Worm (Caenorhabditis elegans): ENCODE data around the gene C07E3.8.
A peak's percentile ranks its signal among the peaks of the same experiment; 100 is the strongest.

Gene C07E3.8

ce11 chrII:10388041-10388706 lies 36.1 kb downstream of the C07E3.8 start (continued):
- peak; percentile 45 for TF ChIP-seq ztf-18 (tag; optimal IDR thresholded peaks at IDR 0.05)
- TF ChIP-seq hlh-12 (tag; optimal IDR thresholded peaks at IDR 0.05) = no peak
- TF ChIP-seq mel-28 (tag; optimal IDR thresholded peaks at IDR 0.05; ENCODE audit: borderline replicate concordance) = no peak
- 0 out of 2 replicates have a peak, but pooled peaks have one; percentile 14 for TF ChIP-seq nfyb-1 (GFP tag; IDR thresholded peaks at IDR 0.05)
- TF ChIP-seq rpc-1 (optimal IDR thresholded peaks at IDR 0.05) = peak; percentile 33
- TF ChIP-seq rpc-1 (tag; optimal IDR thresholded peaks at IDR 0.05) = no peak
- peak; percentile 56 for TF ChIP-seq D2030.7 (GFP tag; IDR thresholded peaks at IDR 0.05)
- peak; percentile 54 for TF ChIP-seq pha-4 (tag; optimal IDR thresholded peaks at IDR 0.05)
- TF ChIP-seq dpff-1 (tag; optimal IDR thresholded peaks at IDR 0.05) = no peak
- no peak for TF ChIP-seq Y67H2A.10 (GFP tag; conservative IDR thresholded peaks at IDR 0.05)
- TF ChIP-seq madf-8 (GFP tag; conservative IDR thresholded peaks at IDR 0.05) = no peak
- TF ChIP-seq Y95B8A.8 (GFP tag; IDR thresholded peaks at IDR 0.05) = no peak
- TF ChIP-seq ekl-4 (GFP tag; IDR thresholded peaks at IDR 0.05) = peak; percentile 26; the same call in 1 of the 2 replicates
- TF ChIP-seq let-526 (GFP tag; IDR thresholded peaks at IDR 0.05) = 0 out of 2 replicates have a peak, but pooled peaks have one; percentile 26
- TF ChIP-seq F55B11.4 (tag; optimal IDR thresholded peaks at IDR 0.05; ENCODE audit: borderline replicate concordance, insufficient read depth) = no peak
- no peak for TF ChIP-seq nhr-120 (GFP tag; IDR thresholded peaks at IDR 0.05)
- TF ChIP-seq lir-1 (GFP tag; conservative IDR thresholded peaks at IDR 0.05) = no peak
- TF ChIP-seq lin-35 (GFP tag; optimal IDR thresholded peaks at IDR 0.05) = peak in 1 of 3 experiments; percentile 80
- no peak for TF ChIP-seq Y79H2A.3 (GFP tag; conservative IDR thresholded peaks at IDR 0.05)
- TF ChIP-seq egrh-3 (GFP tag; IDR thresholded peaks at IDR 0.05) = no peak
- peak; percentile 39; the same call in 1 of the 2 replicates for TF ChIP-seq B0336.3 (GFP tag; IDR thresholded peaks at IDR 0.05)
- TF ChIP-seq nhr-179 (tag; optimal IDR thresholded peaks at IDR 0.05) = no peak
- TF ChIP-seq lsl-1 (GFP tag; optimal IDR thresholded peaks at IDR 0.05) = peak; percentile 57
- no peak for TF ChIP-seq zim-3 (tag; optimal IDR thresholded peaks at IDR 0.05)
- TF ChIP-seq T26A5.8 (tag; optimal IDR thresholded peaks at IDR 0.05) = no peak
- TF ChIP-seq attf-6 (GFP tag; IDR thresholded peaks at IDR 0.05) = no peak
- TF ChIP-seq him-1 (tag; optimal IDR thresholded peaks at IDR 0.05) = no peak
- no peak for TF ChIP-seq ztf-6 (GFP tag; IDR thresholded peaks at IDR 0.05)
- peak; percentile 74 for TF ChIP-seq ceh-100 (GFP tag; IDR thresholded peaks at IDR 0.05)
- 0 out of 2 replicates have a peak, but pooled peaks have one; percentile 7 for TF ChIP-seq egl-44 (GFP tag; IDR thresholded peaks at IDR 0.05)
- TF ChIP-seq egl-18 (GFP tag; IDR thresholded peaks at IDR 0.05) = no peak
- no peak for TF ChIP-seq ceh-79 (tag; optimal IDR thresholded peaks at IDR 0.05)
- 0 out of 2 replicates have a peak, but pooled peaks have one; percentile 59 for TF ChIP-seq ztf-28 (GFP tag; IDR thresholded peaks at IDR 0.05)
- no peak for TF ChIP-seq Y56A3A.18 (GFP tag; IDR thresholded peaks at IDR 0.05)
- TF ChIP-seq B0261.1 (tag; optimal IDR thresholded peaks at IDR 0.05) = no peak
- peak; percentile 82 for TF ChIP-seq attf-5 (GFP tag; optimal IDR thresholded peaks at IDR 0.05)
- TF ChIP-seq C06A6.2 (GFP tag; conservative IDR thresholded peaks at IDR 0.05) = 0 out of 2 replicates have a peak, but pooled peaks have one; percentile 25
- peak; percentile 56 for TF ChIP-seq repo-1 (tag; optimal IDR thresholded peaks at IDR 0.05)
- no peak for TF ChIP-seq unc-62 (GFP tag; optimal IDR thresholded peaks at IDR 0.05)
- TF ChIP-seq ztf-3 (GFP tag; optimal IDR thresholded peaks at IDR 0.05) = no peak
- peak; percentile 22 for TF ChIP-seq dpl-1 (GFP tag; optimal IDR thresholded peaks at IDR 0.05)
- no peak for TF ChIP-seq cebp-2 (GFP tag; IDR thresholded peaks at IDR 0.05)
- no peak for TF ChIP-seq hmg-20 (GFP tag; IDR thresholded peaks at IDR 0.05)
- no peak for TF ChIP-seq F22D6.2 (tag; optimal IDR thresholded peaks at IDR 0.05)
- TF ChIP-seq ccch-3 (GFP tag; optimal IDR thresholded peaks at IDR 0.05) = no peak
- peak; percentile 51 for TF ChIP-seq F33H1.4 (GFP tag; IDR thresholded peaks at IDR 0.05)
- no peak for TF ChIP-seq aptf-3 (GFP tag; IDR thresholded peaks at IDR 0.05)
- peak; percentile 70 for TF ChIP-seq tlf-1 (GFP tag; optimal IDR thresholded peaks at IDR 0.05)
- no peak; the same call in 1 of the 2 replicates for TF ChIP-seq rcor-1 (GFP tag; IDR thresholded peaks at IDR 0.05)

All from whole organism, young adult.